Worm (Caenorhabditis elegans) whole organism, L1 larva: ENCODE results near the gene str-4.

Experiments used
- F16B12.6 ChIP-seq: fragments of 150-350 bp; optimal IDR thresholded peaks from 2 replicates; lab custom pipeline; 2014; ENCODE audit warnings: missing biosample characterization, missing genetic modification characterization
- Y116A8C.19 ChIP-seq: sonication (generic microtip); optimal IDR thresholded peaks from 2 replicates; lab custom pipeline; 2016; ENCODE audit warnings: missing compliant biosample characterization, missing genetic modification characterization, borderline replicate concordance
- aly-2 ChIP-seq: fragments of 150-350 bp; optimal IDR thresholded peaks from 2 replicates; lab custom pipeline; 2014; ENCODE audit warnings: missing biosample characterization, missing genetic modification characterization
- ama-1 ChIP-seq: fragments of 150-350 bp; optimal IDR thresholded peaks from 2 replicates; lab custom pipeline; 2014
- ces-1 ChIP-seq: fragments of 150-350 bp; optimal IDR thresholded peaks from 2 replicates; lab custom pipeline; 2014; ENCODE audit warnings: missing biosample characterization, missing genetic modification reagents, missing genetic modification characterization
- dpl-1 ChIP-seq, 3 experiments: fragments of 150-350 bp in 2 of 3; sonication (generic microtip) in 1 of 3; optimal IDR thresholded peaks; 2 replicates each; lab custom pipeline; 2014 to 2017; ENCODE audit warnings: missing biosample characterization in 3 of 3, missing genetic modification characterization in 3 of 3, missing genetic modification reagents in 3 of 3
- dsc-1 ChIP-seq: sonication (generic microtip); optimal IDR thresholded peaks from 2 replicates; lab custom pipeline; 2016; ENCODE audit warnings: mild to moderate bottlenecking, missing genetic modification characterization, missing compliant biosample characterization
- efl-1 ChIP-seq, 4 experiments: fragments of 150-350 bp; optimal IDR thresholded peaks in 3 of 4; peaks in 1 of 4; 1 replicate in 1 of 4; 2 replicates in 3 of 4; lab custom pipeline; 2014; ENCODE audit warnings: missing biosample characterization in 2 of 4, missing genetic modification characterization in 2 of 4, missing genetic modification reagents in 2 of 4
- efl-3 ChIP-seq: fragments of 200-800 bp; sonication (Bioruptor generic); optimal IDR thresholded peaks from 2 replicates; lab custom pipeline; 2018; ENCODE audit warnings: mild to moderate bottlenecking, missing genetic modification characterization, missing compliant biosample characterization
- egl-13 ChIP-seq: sonication (generic microtip); optimal IDR thresholded peaks from 2 replicates; lab custom pipeline; 2016; ENCODE audit warnings: missing genotype, missing genetic modification reagents, missing genetic modification characterization, missing compliant biosample characterization
- egl-27 ChIP-seq, 2 experiments: fragments of 150-350 bp in 1 of 2; sonication (generic microtip); optimal IDR thresholded peaks; 3 replicates each; lab custom pipeline; 2017 to 2018; ENCODE audit warnings: missing biosample characterization in 2 of 2, missing genetic modification characterization in 2 of 2, missing genetic modification reagents in 2 of 2
- elt-2 ChIP-seq: sonication (generic microtip); optimal IDR thresholded peaks from 2 replicates; lab custom pipeline; 2016; ENCODE audit warnings: missing genetic modification characterization, mild to moderate bottlenecking, inconsistent platforms, missing compliant biosample characterization, missing genetic modification reagents
- fkh-10 ChIP-seq: sonication (generic microtip); optimal IDR thresholded peaks from 2 replicates; lab custom pipeline; 2017; ENCODE audit warnings: missing biosample characterization, missing genetic modification reagents, missing genetic modification characterization
- fkh-4 ChIP-seq: sonication (generic microtip); optimal IDR thresholded peaks from 2 replicates; lab custom pipeline; 2016; ENCODE audit warnings: missing compliant biosample characterization, missing genetic modification characterization, borderline replicate concordance
- fkh-8 ChIP-seq: sonication (generic microtip); optimal IDR thresholded peaks from 2 replicates; lab custom pipeline; 2016; ENCODE audit warnings: mild to moderate bottlenecking, missing genetic modification characterization, missing compliant biosample characterization
- fos-1 ChIP-seq: fragments of 150-350 bp; optimal IDR thresholded peaks from 2 replicates; lab custom pipeline; 2014; ENCODE audit warnings: missing biosample characterization, missing genetic modification characterization
- grh-1 ChIP-seq: fragments of 200-800 bp; sonication (Bioruptor generic); IDR thresholded peaks from 2 replicates; pipeline ENCODE4 v1.3.6; 2022; ENCODE audit warnings: missing genetic modification reagents, missing genetic modification characterization, missing compliant biosample characterization
- hlh-17 ChIP-seq: fragments of 200-800 bp; sonication (Bioruptor generic); optimal IDR thresholded peaks from 2 replicates; lab custom pipeline; 2018; ENCODE audit warnings: missing genetic modification characterization, mild to moderate bottlenecking, missing compliant biosample characterization, moderate library complexity, borderline replicate concordance
- hpl-2 ChIP-seq: fragments of 150-350 bp; optimal IDR thresholded peaks from 2 replicates; lab custom pipeline; 2014; ENCODE audit warnings: missing biosample characterization, missing genetic modification reagents, missing genetic modification characterization
- irx-1 ChIP-seq: sonication (generic microtip); optimal IDR thresholded peaks from 2 replicates; lab custom pipeline; 2016; ENCODE audit warnings: missing genetic modification characterization, missing compliant biosample characterization
- jun-1 ChIP-seq: fragments of 150-350 bp; optimal IDR thresholded peaks from 2 replicates; lab custom pipeline; 2014; ENCODE audit warnings: missing biosample characterization, missing genetic modification reagents, missing genetic modification characterization
- lin-13 ChIP-seq: fragments of 150-350 bp; optimal IDR thresholded peaks from 2 replicates; lab custom pipeline; 2014; ENCODE audit warnings: missing biosample characterization, missing genetic modification reagents, missing genetic modification characterization
- lin-35 ChIP-seq, 2 experiments: fragments of 150-350 bp; optimal IDR thresholded peaks; 2 replicates each; lab custom pipeline; 2014; ENCODE audit warnings: missing biosample characterization in 2 of 2, missing genetic modification characterization in 2 of 2, missing genetic modification reagents in 2 of 2
- lin-39 ChIP-seq: fragments of 150-350 bp; optimal IDR thresholded peaks from 2 replicates; lab custom pipeline; 2014; ENCODE audit warnings: missing biosample characterization, missing genetic modification reagents, missing genetic modification characterization
- lir-3 ChIP-seq: sonication (generic microtip); optimal IDR thresholded peaks from 2 replicates; lab custom pipeline; 2016; ENCODE audit warnings: mild to moderate bottlenecking, missing genetic modification characterization, moderate library complexity, missing compliant biosample characterization; ENCODE audit not compliant: poor library complexity
- mab-9 ChIP-seq: fragments of 200-800 bp; sonication (Bioruptor generic); IDR thresholded peaks from 2 replicates; pipeline ENCODE4 v1.3.6; 2022; ENCODE audit warnings: missing genetic modification reagents, missing genetic modification characterization, missing compliant biosample characterization
- mdl-1 ChIP-seq, 2 experiments: fragments of 150-350 bp; optimal IDR thresholded peaks; 2 replicates each; lab custom pipeline; 2014 to 2017; ENCODE audit warnings: missing biosample characterization in 2 of 2, missing genetic modification characterization in 2 of 2, inconsistent platforms in 1 of 2
- mep-1 ChIP-seq: fragments of 150-350 bp; optimal IDR thresholded peaks from 2 replicates; lab custom pipeline; 2014; ENCODE audit warnings: missing biosample characterization, missing genetic modification characterization
- nhr-11 ChIP-seq: fragments of 150-350 bp; optimal IDR thresholded peaks from 2 replicates; lab custom pipeline; 2014; ENCODE audit warnings: missing biosample characterization, missing genetic modification characterization
- nhr-19 ChIP-seq: fragments of 200-800 bp; sonication (Bioruptor generic); conservative IDR thresholded peaks from 2 replicates; pipeline ENCODE4 v1.3.6; 2022; ENCODE audit warnings: missing genetic modification characterization, missing compliant biosample characterization
- nhr-20 ChIP-seq: sonication (generic microtip); optimal IDR thresholded peaks from 2 replicates; lab custom pipeline; 2016; ENCODE audit warnings: mild to moderate bottlenecking, missing genetic modification characterization, missing compliant biosample characterization
- nhr-237 ChIP-seq: fragments of 150-350 bp; optimal IDR thresholded peaks from 2 replicates; lab custom pipeline; 2014; ENCODE audit warnings: missing biosample characterization, missing genetic modification characterization
- nhr-28 ChIP-seq: fragments of 150-350 bp; optimal IDR thresholded peaks from 2 replicates; lab custom pipeline; 2014; ENCODE audit warnings: missing biosample characterization, missing genetic modification characterization
- nhr-47 ChIP-seq: sonication (generic microtip); optimal IDR thresholded peaks from 2 replicates; lab custom pipeline; 2016; ENCODE audit warnings: mild to moderate bottlenecking, missing genetic modification characterization, moderate library complexity, missing compliant biosample characterization
- nhr-71 ChIP-seq: sonication (generic microtip); optimal IDR thresholded peaks from 2 replicates; lab custom pipeline; 2016; ENCODE audit warnings: mild to moderate bottlenecking, missing genetic modification characterization, moderate library complexity, missing compliant biosample characterization
- nhr-77 ChIP-seq: fragments of 150-350 bp; optimal IDR thresholded peaks from 2 replicates; lab custom pipeline; 2014; ENCODE audit warnings: missing biosample characterization, missing genetic modification characterization
- nhr-85 ChIP-seq: sonication (generic microtip); peaks from one replicate; lab custom pipeline; 2016; ENCODE audit warnings: missing genetic modification characterization, inconsistent platforms, missing compliant biosample characterization
- nhr-90 ChIP-seq: sonication (generic microtip); optimal IDR thresholded peaks from 2 replicates; lab custom pipeline; 2016; ENCODE audit warnings: mild to moderate bottlenecking, missing genetic modification characterization, missing compliant biosample characterization; ENCODE audit not compliant: poor library complexity
- pag-3 ChIP-seq: sonication (generic microtip); optimal IDR thresholded peaks from 2 replicates; lab custom pipeline; 2017; ENCODE audit warnings: missing genetic modification characterization, mild to moderate bottlenecking, missing compliant biosample characterization, antibody characterized with exemption, borderline replicate concordance; ENCODE audit not compliant: insufficient read depth
- pax-3 ChIP-seq: fragments of 200-800 bp; sonication (Bioruptor generic); optimal IDR thresholded peaks from 2 replicates; lab custom pipeline; 2018; ENCODE audit warnings: mild to moderate bottlenecking, missing genetic modification characterization, moderate library complexity, missing compliant biosample characterization
- skn-1 ChIP-seq: fragments of 150-350 bp; optimal IDR thresholded peaks from 2 replicates; lab custom pipeline; 2014; ENCODE audit warnings: missing biosample characterization, missing genetic modification characterization
- snpc-4 ChIP-seq: fragments of 150-350 bp; optimal IDR thresholded peaks from 2 replicates; lab custom pipeline; 2014; ENCODE audit warnings: missing biosample characterization, missing genetic modification characterization
- sox-4 ChIP-seq: sonication (generic microtip); optimal IDR thresholded peaks from 2 replicates; lab custom pipeline; 2016; ENCODE audit warnings: missing genetic modification characterization, missing compliant biosample characterization
- sptf-1 ChIP-seq: fragments of 150-350 bp; optimal IDR thresholded peaks from 2 replicates; lab custom pipeline; 2014; ENCODE audit warnings: missing biosample characterization, missing genetic modification characterization
- sup-37 ChIP-seq: fragments of 200-800 bp; sonication (Bioruptor generic); optimal IDR thresholded peaks from 2 replicates; lab custom pipeline; 2018; ENCODE audit warnings: mild to moderate bottlenecking, missing genetic modification characterization, missing compliant biosample characterization
- swsn-7 ChIP-seq: sonication (generic microtip); optimal IDR thresholded peaks from 2 replicates; lab custom pipeline; 2016; ENCODE audit warnings: missing genetic modification characterization, missing compliant biosample characterization
- unc-30 ChIP-seq: sonication (generic microtip); optimal IDR thresholded peaks from 2 replicates; lab custom pipeline; 2017; ENCODE audit warnings: missing biosample characterization, missing genetic modification characterization
- unc-86 ChIP-seq: sonication (generic microtip); optimal IDR thresholded peaks from 2 replicates; lab custom pipeline; 2016; ENCODE audit warnings: missing genetic modification characterization, missing compliant biosample characterization
- vab-15 ChIP-seq: sonication (generic microtip); optimal IDR thresholded peaks from 2 replicates; lab custom pipeline; 2017; ENCODE audit warnings: missing genotype, mild to moderate bottlenecking, missing genetic modification characterization, missing compliant biosample characterization
- zag-1 ChIP-seq: fragments of 150-350 bp; optimal IDR thresholded peaks from 2 replicates; lab custom pipeline; 2014; ENCODE audit warnings: missing biosample characterization, missing genetic modification characterization
- ztf-4 ChIP-seq: fragments of 150-350 bp; optimal IDR thresholded peaks from 2 replicates; lab custom pipeline; 2014; ENCODE audit warnings: missing biosample characterization, missing genetic modification characterization

Gene str-4

ce11 chrV:13313045-13313623 is 26.4 kb downstream of the str-4 start, which contains the start of gene C50B6.3 (continued):
- TF ChIP-seq nhr-237 (peak; percentile 45), aly-2 (tag; lab: Kevin White, UChicago) (peak; percentile 43), hpl-2 (GFP tag; lab: Kevin White, UChicago) (no peak), unc-86 (tag; lab: Kevin White, UChicago) (peak; percentile 85), lin-35 (GFP tag; optimal IDR thresholded peaks at IDR 0.05; lab: Kevin White, UChicago) (peak; percentile 85 to 86), nhr-11 (tag; lab: Kevin White, UChicago) (no peak), skn-1 (tag; lab: Kevin White, UChicago) (peak; percentile 66), unc-30 (tag; lab: Kevin White, UChicago) (no peak), hlh-17 (GFP tag; lab: Kevin White, UChicago) (no peak), nhr-90 (tag; lab: Kevin White, UChicago) (peak; percentile 93), lin-13 (GFP tag; lab: Kevin White, UChicago) (peak; percentile 79), nhr-47 (tag; lab: Kevin White, UChicago) (peak; percentile 93), pax-3 (tag; lab: Kevin White, UChicago) (peak; percentile 97), egl-27 (tag; optimal IDR thresholded peaks at IDR 0.05; lab: Kevin White, UChicago) (no peak), zag-1 (peak; percentile 47), lir-3 (tag; lab: Kevin White, UChicago) (peak; percentile 97), dpl-1 (GFP tag; optimal IDR thresholded peaks at IDR 0.05; lab: Kevin White, UChicago) (peak; percentile 76 to 92 (median 85)), ztf-4 (tag; lab: Kevin White, UChicago) (peak; percentile 78), nhr-28 (tag; lab: Kevin White, UChicago) (no peak), elt-2 (tag; lab: Kevin White, UChicago) (peak; percentile 63), fkh-10 (GFP tag; lab: Kevin White, UChicago) (peak; percentile 23), vab-15 (tag; lab: Kevin White, UChicago) (peak; percentile 84), mep-1 (tag; lab: Kevin White, UChicago) (peak; percentile 92), mab-9 (GFP tag; lab: Robert Waterston, UW) (peak; percentile 80), F16B12.6 (tag; lab: Kevin White, UChicago) (peak; percentile 24), nhr-20 (peak; percentile 95), lin-39 (tag; lab: Kevin White, UChicago) (peak; percentile 64), Y116A8C.19 (tag; lab: Kevin White, UChicago) (peak; percentile 81), sptf-1 (tag; lab: Kevin White, UChicago) (no peak), nhr-19 (GFP tag; lab: Robert Waterston, UW) (peak; percentile 93), efl-3 (GFP tag; lab: Kevin White, UChicago) (peak; percentile 44), nhr-77 (tag; lab: Kevin White, UChicago) (peak; percentile 53), jun-1 (tag; lab: Kevin White, UChicago) (peak; percentile 42), ama-1 (lab: Kevin White, UChicago) (no peak), ces-1 (GFP tag; lab: Kevin White, UChicago) (no peak), efl-1 (optimal IDR thresholded peaks at IDR 0.05; lab: Kevin White, UChicago) (peak; percentile 85 to 88), efl-1 (GFP tag; optimal IDR thresholded peaks at IDR 0.05 in 1 of 2; lab: Kevin White, UChicago) (peak; percentile 81 to 98), irx-1 (peak; percentile 91), fos-1 (peak; percentile 74), fkh-4 (tag; lab: Kevin White, UChicago) (peak; percentile 97), egl-13 (tag; lab: Kevin White, UChicago) (peak; percentile 93), snpc-4 (tag; lab: Kevin White, UChicago) (peak; percentile 66), nhr-71 (tag; lab: Kevin White, UChicago) (peak; percentile 95), pag-3 (tag; lab: Kevin White, UChicago) (no peak), fkh-8 (tag; lab: Kevin White, UChicago) (peak; percentile 78), nhr-85 (peak; percentile 95), mdl-1 (tag; optimal IDR thresholded peaks at IDR 0.05; lab: Kevin White, UChicago) (peak in 1 of 2 experiments; percentile 58), dsc-1 (tag; lab: Kevin White, UChicago) (peak; percentile 96), sox-4 (peak; percentile 94), swsn-7 (tag; lab: Kevin White, UChicago) (peak; percentile 92), sup-37 (GFP tag; lab: Kevin White, UChicago) (no peak), grh-1 (peak; percentile 82)
